Worm (Caenorhabditis elegans) whole organism, L4/young adult: ENCODE results near the gene citk-1.

Experiments used
- dao-5 ChIP-seq: sonication (generic microtip); optimal IDR thresholded peaks from 2 replicates; lab custom pipeline; 2016; ENCODE audit warnings: missing genotype, missing genetic modification characterization, moderate library complexity, missing compliant biosample characterization
- him-1 ChIP-seq: sonication (generic microtip); optimal IDR thresholded peaks from 2 replicates; lab custom pipeline; 2016; ENCODE audit warnings: missing genotype, missing genetic modification reagents, missing genetic modification characterization, missing compliant biosample characterization

DNA sequence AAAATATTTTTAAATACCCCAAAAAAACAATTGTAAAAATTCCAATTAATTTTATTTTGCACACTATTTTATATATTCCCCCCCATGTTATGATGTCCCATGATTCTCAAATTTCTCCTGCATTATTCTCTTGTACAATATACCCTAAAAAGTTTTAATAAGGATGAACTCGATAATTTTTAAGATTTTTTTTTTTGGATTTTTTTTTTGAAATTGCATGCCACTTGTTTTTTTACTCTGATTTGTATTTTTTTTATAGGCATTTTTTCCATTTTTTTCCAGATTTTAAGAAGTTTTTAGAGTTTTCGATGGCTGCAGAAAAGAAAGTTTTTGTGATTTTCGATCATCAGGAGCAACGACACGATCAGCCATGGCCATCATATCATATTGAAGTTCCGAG lies 26.3 kb upstream of the citk-1 start, which contains the start of gene hda-10:
- TF ChIP-seq him-1 (no peak), dao-5 (no peak)
